Fruit fly (Drosophila melanogaster) Kc167 (cell line): ENCODE data around the gene CG14316.
A peak's percentile ranks its signal among the peaks of the same experiment; 100 is the strongest.

Source experiments
- h ChIP-seq: fragments of >200 bp; optimal IDR thresholded peaks from 3 replicates; lab custom pipeline; 2018; ENCODE audit warnings: missing external identifiers
- psq ChIP-seq: fragments of >200 bp; optimal IDR thresholded peaks from 2 replicates; lab custom pipeline; 2017; ENCODE audit warnings: missing external identifiers

- TF ChIP-seq h (no peak), psq (lab: Kevin White, UChicago) (peak; percentile 42)
Observed at dm6 chr3R:18185385-18185784, 33.5 kb downstream of the CG14316 start, which contains the start of the genes Arp5 and CG7208.
